Worm (Caenorhabditis elegans) whole organism, early embryonic: Measurements from ENCODE around the gene T23G4.2.

Experiments
- B0310.2 ChIP-seq: sonication (generic microtip); optimal IDR thresholded peaks from 2 replicates; lab custom pipeline; 2016; ENCODE audit warnings: mild to moderate bottlenecking, missing genetic modification characterization, missing compliant biosample characterization
- F13C5.2 ChIP-seq: sonication (generic microtip); optimal IDR thresholded peaks from 2 replicates; lab custom pipeline; 2017; ENCODE audit warnings: mild to moderate bottlenecking, missing genetic modification characterization, inconsistent platforms, missing compliant biosample characterization
- ama-1 ChIP-seq: fragments of 150-350 bp; optimal IDR thresholded peaks from 2 replicates; lab custom pipeline; 2014
- ceh-13 ChIP-seq: fragments of 200-800 bp; sonication (Bioruptor generic); optimal IDR thresholded peaks from 2 replicates; lab custom pipeline; 2018; ENCODE audit warnings: mild to moderate bottlenecking, missing genetic modification characterization, missing compliant biosample characterization
- ceh-36 ChIP-seq: sonication (generic microtip); optimal IDR thresholded peaks from 2 replicates; lab custom pipeline; 2016; ENCODE audit warnings: missing genetic modification characterization, inconsistent platforms, missing compliant biosample characterization
- ets-7 ChIP-seq: sonication (generic microtip); optimal IDR thresholded peaks from 2 replicates; lab custom pipeline; 2016; ENCODE audit warnings: missing genotype, missing genetic modification characterization, missing compliant biosample characterization
- flt-1 ChIP-seq: fragments of 200-800 bp; sonication (Bioruptor generic); IDR thresholded peaks from 2 replicates; pipeline ENCODE4 v1.3.6; 2022; ENCODE audit warnings: missing genetic modification characterization, missing compliant biosample characterization
- hmbx-1 ChIP-seq: sonication (generic microtip); optimal IDR thresholded peaks from 2 replicates; lab custom pipeline; 2016; ENCODE audit warnings: mild to moderate bottlenecking, missing genetic modification characterization, missing compliant biosample characterization
- hmg-4 ChIP-seq: fragments of 200-800 bp; sonication (Bioruptor generic); optimal IDR thresholded peaks from 2 replicates; lab custom pipeline; 2018; ENCODE audit warnings: mild to moderate bottlenecking, missing genetic modification characterization, missing compliant biosample characterization
- pes-1 ChIP-seq: fragments of 200-800 bp; sonication (Bioruptor generic); IDR thresholded peaks from 2 replicates; pipeline ENCODE4 v1.3.6; 2022; ENCODE audit warnings: missing genetic modification reagents, missing genetic modification characterization, missing compliant biosample characterization
- scrt-1 ChIP-seq: fragments of 200-800 bp; sonication (Bioruptor generic); IDR thresholded peaks from 2 replicates; pipeline ENCODE4 v1.3.6; 2022; ENCODE audit warnings: missing genetic modification characterization, missing compliant biosample characterization
- tra-4 ChIP-seq: sonication (generic microtip); optimal IDR thresholded peaks from 2 replicates; lab custom pipeline; 2017; ENCODE audit warnings: missing genetic modification characterization, missing compliant biosample characterization

ce11 chrIV:13699384-13699788 is 10.0 kb upstream of the T23G4.2 start:
- TF ChIP-seq scrt-1 (GFP tag; lab: Robert Waterston, UW) (no peak), ama-1 (lab: Kevin White, UChicago) (no peak), pes-1 (GFP tag; lab: Robert Waterston, UW) (no peak), ceh-36 (tag; lab: Kevin White, UChicago) (no peak), flt-1 (no peak), hmg-4 (GFP tag; lab: Kevin White, UChicago) (no peak), hmbx-1 (tag; lab: Kevin White, UChicago) (no peak), tra-4 (tag; lab: Kevin White, UChicago) (no peak), ets-7 (tag; lab: Kevin White, UChicago) (no peak), B0310.2 (tag; lab: Kevin White, UChicago) (no peak), F13C5.2 (tag; lab: Kevin White, UChicago) (no peak), ceh-13 (GFP tag; lab: Kevin White, UChicago) (no peak)
